Fruit fly (Drosophila melanogaster) whole organism, prepupa: ENCODE measurements around the gene org-1.

Experiments used
- Blimp-1 ChIP-seq: fragments of 200-800 bp; sonication (Bioruptor generic); optimal IDR thresholded peaks from 3 replicates; lab custom pipeline; 2017; ENCODE audit warnings: missing biosample characterization, missing genetic modification characterization, mild to moderate bottlenecking, moderate library complexity, missing genetic modification reagents
- CG11294 ChIP-seq: fragments of 200-800 bp; sonication (Bioruptor generic); IDR thresholded peaks from 2 replicates; pipeline ENCODE4 v1.3.6; 2022; ENCODE audit warnings: missing biosample characterization, missing genetic modification characterization
- CG11902 ChIP-seq: fragments of 200-800 bp; sonication (Bioruptor generic); optimal IDR thresholded peaks from 3 replicates; lab custom pipeline; 2016; ENCODE audit warnings: missing biosample characterization, missing genetic modification characterization
- CG15336 ChIP-seq: fragments of 200-800 bp; sonication (Bioruptor generic); IDR thresholded peaks from 2 replicates; pipeline ENCODE4 v1.3.6; 2022; ENCODE audit warnings: missing biosample characterization, missing genetic modification characterization
- CG1621 ChIP-seq: fragments of 200-800 bp; sonication (Bioruptor generic); optimal IDR thresholded peaks from 3 replicates; lab custom pipeline; 2018; ENCODE audit warnings: missing biosample characterization, mild to moderate bottlenecking, missing genetic modification characterization
- CG3032 ChIP-seq: fragments of 200-800 bp; optimal IDR thresholded peaks from 2 replicates; lab custom pipeline; 2019; ENCODE audit warnings: missing biosample characterization, mild to moderate bottlenecking, missing genetic modification characterization, moderate library complexity
- CG31627 ChIP-seq: fragments of 200-800 bp; sonication (Bioruptor generic); optimal IDR thresholded peaks from 3 replicates; lab custom pipeline; 2016; ENCODE audit warnings: missing biosample characterization, missing genetic modification characterization
- CG32006 ChIP-seq: fragments of 200-800 bp; sonication (Bioruptor generic); optimal IDR thresholded peaks from 3 replicates; lab custom pipeline; 2017; ENCODE audit warnings: missing biosample characterization, mild to moderate bottlenecking, missing genetic modification characterization
- CG34406 ChIP-seq: fragments of 200-800 bp; sonication (Bioruptor generic); optimal IDR thresholded peaks from 3 replicates; lab custom pipeline; 2016; ENCODE audit warnings: missing biosample characterization, missing genetic modification characterization
- CG3919 ChIP-seq: fragments of 200-800 bp; sonication (Bioruptor generic); optimal IDR thresholded peaks from 3 replicates; lab custom pipeline; 2016; ENCODE audit warnings: missing biosample characterization, missing genetic modification characterization
- CG4318 ChIP-seq: fragments of 200-800 bp; sonication (Bioruptor generic); optimal IDR thresholded peaks from 3 replicates; lab custom pipeline; 2017; ENCODE audit warnings: missing biosample characterization, mild to moderate bottlenecking, missing genetic modification characterization
- CG6163 ChIP-seq: fragments of 200-800 bp; sonication (Bioruptor generic); IDR thresholded peaks from 3 replicates; pipeline ENCODE4 v1.3.6; 2022; ENCODE audit warnings: missing biosample characterization, missing genetic modification characterization
- CG6276 ChIP-seq: fragments of 200-800 bp; sonication (Bioruptor generic); optimal IDR thresholded peaks from 2 replicates; lab custom pipeline; 2017; ENCODE audit warnings: missing biosample characterization, mild to moderate bottlenecking, missing genetic modification characterization
- CG6808 ChIP-seq: fragments of 200-800 bp; sonication (Bioruptor generic); optimal IDR thresholded peaks from 3 replicates; lab custom pipeline; 2017; ENCODE audit warnings: missing biosample characterization, missing genetic modification characterization, mild to moderate bottlenecking, moderate library complexity, missing genetic modification reagents
- CG7368 ChIP-seq: fragments of 200-800 bp; sonication (Bioruptor generic); optimal IDR thresholded peaks from 3 replicates; lab custom pipeline; 2016; ENCODE audit warnings: missing biosample characterization, missing genetic modification characterization
- CG8119 ChIP-seq: fragments of 200-800 bp; sonication (Bioruptor generic); IDR thresholded peaks from 3 replicates; pipeline ENCODE4 v1.3.6; 2022; ENCODE audit warnings: missing biosample characterization, missing genetic modification characterization
- CG8632 ChIP-seq: fragments of 200-800 bp; sonication (Bioruptor generic); optimal IDR thresholded peaks from 3 replicates; lab custom pipeline; 2016; ENCODE audit warnings: missing biosample characterization, missing genetic modification characterization
- CG9139 ChIP-seq: fragments of 200-800 bp; sonication (Bioruptor generic); optimal IDR thresholded peaks from 3 replicates; lab custom pipeline; 2017; ENCODE audit warnings: missing biosample characterization, mild to moderate bottlenecking, missing genetic modification characterization
- Eip75B ChIP-seq: fragments of 200-800 bp; sonication (Bioruptor generic); optimal IDR thresholded peaks from 3 replicates; lab custom pipeline; 2016; ENCODE audit warnings: missing biosample characterization, missing genetic modification characterization
- Eip78C ChIP-seq: fragments of 200-800 bp; sonication (Bioruptor generic); peaks from one replicate; lab custom pipeline; 2016; ENCODE audit warnings: missing biosample characterization, missing genetic modification characterization
- Eip93F ChIP-seq: fragments of 200-800 bp; sonication (Bioruptor generic); optimal IDR thresholded peaks from 2 replicates; lab custom pipeline; 2016; ENCODE audit warnings: missing biosample characterization, mild to moderate bottlenecking, missing genetic modification characterization
- Ets21C ChIP-seq: fragments of 200-800 bp; sonication (Bioruptor generic); optimal IDR thresholded peaks from 3 replicates; lab custom pipeline; 2016; ENCODE audit warnings: missing biosample characterization, missing genetic modification characterization
- Hr39 ChIP-seq: fragments of 200-800 bp; sonication (Bioruptor generic); optimal IDR thresholded peaks from 2 replicates; lab custom pipeline; 2016; ENCODE audit warnings: missing biosample characterization, missing genetic modification characterization
- Lpt ChIP-seq: fragments of 200-800 bp; sonication (Bioruptor generic); optimal IDR thresholded peaks from 3 replicates; lab custom pipeline; 2016; ENCODE audit warnings: missing biosample characterization, missing genetic modification characterization
- OdsH ChIP-seq: fragments of 200-800 bp; sonication (Bioruptor generic); optimal IDR thresholded peaks from 3 replicates; lab custom pipeline; 2016; ENCODE audit warnings: missing biosample characterization, missing genetic modification characterization
- Sox15 ChIP-seq: fragments of 200-800 bp; sonication (Bioruptor generic); optimal IDR thresholded peaks from 3 replicates; lab custom pipeline; 2016; ENCODE audit warnings: missing biosample characterization, missing genetic modification characterization
- achi ChIP-seq: fragments of 200-800 bp; sonication (Bioruptor generic); optimal IDR thresholded peaks from 3 replicates; lab custom pipeline; 2016; ENCODE audit warnings: missing biosample characterization, missing genetic modification characterization
- acj6 ChIP-seq: fragments of 200-800 bp; sonication (Bioruptor generic); optimal IDR thresholded peaks from 3 replicates; lab custom pipeline; 2016; ENCODE audit warnings: missing biosample characterization, missing genetic modification characterization
- cyc ChIP-seq: fragments of 200-800 bp; sonication (Bioruptor generic); optimal IDR thresholded peaks from 3 replicates; lab custom pipeline; 2016; ENCODE audit warnings: missing biosample characterization, missing genetic modification characterization
- dac ChIP-seq: fragments of 200-800 bp; sonication (Bioruptor generic); optimal IDR thresholded peaks from 2 replicates; lab custom pipeline; 2017; ENCODE audit warnings: missing biosample characterization, mild to moderate bottlenecking, missing genetic modification characterization
- dsx ChIP-seq: fragments of 200-800 bp; optimal IDR thresholded peaks from 3 replicates; lab custom pipeline; 2019; ENCODE audit warnings: missing biosample characterization, mild to moderate bottlenecking, missing genetic modification characterization, moderate library complexity; ENCODE audit not compliant: poor library complexity, severe bottlenecking
- eg ChIP-seq: fragments of 200-800 bp; sonication (Bioruptor generic); IDR thresholded peaks from 3 replicates; pipeline ENCODE4 v1.3.6; 2022; ENCODE audit warnings: missing biosample characterization, missing genetic modification characterization
- fd59A ChIP-seq: fragments of 200-800 bp; sonication (Bioruptor generic); optimal IDR thresholded peaks from 2 replicates; lab custom pipeline; 2017; ENCODE audit warnings: missing biosample characterization, mild to moderate bottlenecking, missing genetic modification characterization, missing genetic modification reagents
- fd85E ChIP-seq: fragments of 200-800 bp; sonication (Bioruptor generic); optimal IDR thresholded peaks from 3 replicates; lab custom pipeline; 2016; ENCODE audit warnings: missing biosample characterization, missing genetic modification characterization
- fkh ChIP-seq: fragments of 200-800 bp; sonication (Bioruptor generic); optimal IDR thresholded peaks from 3 replicates; lab custom pipeline; 2017; ENCODE audit warnings: missing biosample characterization, mild to moderate bottlenecking, missing genetic modification characterization, moderate library complexity
- pdm3 ChIP-seq: fragments of 200-800 bp; sonication (Bioruptor generic); optimal IDR thresholded peaks from 3 replicates; lab custom pipeline; 2016; ENCODE audit warnings: missing biosample characterization, missing genetic modification characterization
- salr ChIP-seq, 2 experiments: fragments of 200-800 bp; sonication (Bioruptor generic); optimal IDR thresholded peaks; 3 replicates each; lab custom pipeline; 2016 to 2018; ENCODE audit warnings: missing biosample characterization in 2 of 2, missing genetic modification characterization in 2 of 2, mild to moderate bottlenecking in 1 of 2
- ss ChIP-seq, 2 experiments: fragments of 200-800 bp; sonication (Bioruptor generic); optimal IDR thresholded peaks; 2 replicates in 1 of 2; 3 replicates in 1 of 2; lab custom pipeline; 2017 to 2018; ENCODE audit warnings: mild to moderate bottlenecking in 2 of 2, missing biosample characterization in 2 of 2, missing genetic modification characterization in 2 of 2, moderate library complexity in 1 of 2
- svp ChIP-seq: fragments of 200-800 bp; sonication (Bioruptor generic); peaks from one replicate; lab custom pipeline; 2016; ENCODE audit warnings: missing biosample characterization, missing genetic modification characterization
- topi ChIP-seq: fragments of 200-800 bp; sonication (Bioruptor generic); optimal IDR thresholded peaks from 3 replicates; lab custom pipeline; 2016; ENCODE audit warnings: missing biosample characterization, missing genetic modification characterization

org-1 gene

dm6 chrX:8420772-8421448 lies 34.0 kb downstream of the org-1 start (continued):
- TF ChIP-seq salr (GFP tag; optimal IDR thresholded peaks at IDR 0.05; lab: Kevin White, UChicago), result no peak
- TF ChIP-seq CG6276 (GFP tag; lab: Kevin White, UChicago), result peak; percentile 75
- no peak for TF ChIP-seq CG1621 (tag; lab: Kevin White, UChicago)
- TF ChIP-seq Eip93F (GFP tag; lab: Kevin White, UChicago), result peak; percentile 25
- no peak for TF ChIP-seq dsx (GFP tag; lab: Kevin White, UChicago)
- peak; percentile 70 for TF ChIP-seq CG6808
- TF ChIP-seq CG8632, result peak; percentile 31
- peak; percentile 82 for TF ChIP-seq Blimp-1 (GFP tag; lab: Kevin White, UChicago)
- peak; percentile 17 for TF ChIP-seq Sox15
- TF ChIP-seq CG8119, result peak; percentile 82
- TF ChIP-seq CG7368, result peak; percentile 29
- TF ChIP-seq CG11294 (GFP tag; lab: Robert Waterston, UW), result peak; percentile 8; the same call in 1 of the 2 replicates
- peak; percentile 34 for TF ChIP-seq Ets21C
- no peak for TF ChIP-seq svp (GFP tag; lab: Kevin White, UChicago)
- peak; percentile 59 for TF ChIP-seq fkh (GFP tag; lab: Kevin White, UChicago)
- no peak for TF ChIP-seq dac (GFP tag; lab: Kevin White, UChicago)
- TF ChIP-seq fd85E (GFP tag; lab: Kevin White, UChicago), result peak; percentile 50
- TF ChIP-seq CG4318 (GFP tag; lab: Kevin White, UChicago), result no peak
- peak; percentile 90; the same call in 2 of the 3 replicates for TF ChIP-seq CG6163
- TF ChIP-seq CG9139, result peak; percentile 76
- TF ChIP-seq CG34406 (GFP tag; lab: Kevin White, UChicago), result peak; percentile 21
- peak; percentile 37 for TF ChIP-seq CG3032 (tag; lab: Kevin White, UChicago)
- TF ChIP-seq Hr39 (GFP tag; lab: Kevin White, UChicago), result peak; percentile 25
- peak; percentile 48 for TF ChIP-seq CG31627
- TF ChIP-seq eg (GFP tag; lab: Robert Waterston, UW), result peak; percentile 84; the same call in 2 of the 3 replicates

- TF ChIP-seq pdm3 (GFP tag; lab: Kevin White, UChicago) (no peak), ss (GFP tag; optimal IDR thresholded peaks at IDR 0.05; lab: Kevin White, UChicago) (peak; percentile 4 to 43), achi (GFP tag; lab: Kevin White, UChicago) (no peak), CG11902 (GFP tag; lab: Kevin White, UChicago) (no peak), CG32006 (no peak), Eip75B (GFP tag; lab: Kevin White, UChicago) (no peak), fkh (GFP tag; lab: Kevin White, UChicago) (no peak), fd59A (GFP tag; lab: Kevin White, UChicago) (no peak), CG6276 (GFP tag; lab: Kevin White, UChicago) (no peak), Ets21C (no peak), eg (GFP tag; lab: Robert Waterston, UW) (no peak), salr (GFP tag; optimal IDR thresholded peaks at IDR 0.05; lab: Kevin White, UChicago) (no peak), Blimp-1 (GFP tag; lab: Kevin White, UChicago) (peak; percentile 21), Lpt (GFP tag; lab: Kevin White, UChicago) (no peak), cyc (GFP tag; lab: Kevin White, UChicago) (no peak), OdsH (no peak)
These were observed 35.3 kb downstream of the org-1 start for dm6 chrX:8419534-8419933.

dm6 chrX:8416956-8417355 lies 37.9 kb downstream of the org-1 start:
- TF ChIP-seq Eip78C (GFP tag; lab: Kevin White, UChicago) (peak; percentile 72), fd59A (GFP tag; lab: Kevin White, UChicago) (no peak), acj6 (peak; percentile 3), CG32006 (peak; percentile 17), svp (GFP tag; lab: Kevin White, UChicago) (peak; percentile 15), CG8632 (peak; percentile 4), CG34406 (GFP tag; lab: Kevin White, UChicago) (no peak), CG11902 (GFP tag; lab: Kevin White, UChicago) (no peak), CG31627 (no peak), CG15336 (GFP tag; lab: Robert Waterston, UW) (peak; percentile 37; the same call in 1 of the 2 replicates), topi (GFP tag; lab: Kevin White, UChicago) (peak; percentile 10), OdsH (peak; percentile 3), CG3919 (GFP tag; lab: Kevin White, UChicago) (peak; percentile 22)
